Fruit fly (Drosophila melanogaster) whole organism: ENCODE measurements around the gene tweek.

Experiments
- CG8478 ChIP-seq: fragments of >200 bp; optimal IDR thresholded peaks from 2 replicates; lab custom pipeline; 2018; ENCODE audit warnings: inconsistent platforms
- EcR ChIP-seq, 2 experiments: fragments of >200 bp; optimal IDR thresholded peaks; 2 replicates each; lab custom pipeline; 2017; ENCODE audit warnings: missing biosample characterization in 2 of 2, missing genetic modification characterization in 2 of 2, missing genetic modification reagents in 2 of 2

DNA sequence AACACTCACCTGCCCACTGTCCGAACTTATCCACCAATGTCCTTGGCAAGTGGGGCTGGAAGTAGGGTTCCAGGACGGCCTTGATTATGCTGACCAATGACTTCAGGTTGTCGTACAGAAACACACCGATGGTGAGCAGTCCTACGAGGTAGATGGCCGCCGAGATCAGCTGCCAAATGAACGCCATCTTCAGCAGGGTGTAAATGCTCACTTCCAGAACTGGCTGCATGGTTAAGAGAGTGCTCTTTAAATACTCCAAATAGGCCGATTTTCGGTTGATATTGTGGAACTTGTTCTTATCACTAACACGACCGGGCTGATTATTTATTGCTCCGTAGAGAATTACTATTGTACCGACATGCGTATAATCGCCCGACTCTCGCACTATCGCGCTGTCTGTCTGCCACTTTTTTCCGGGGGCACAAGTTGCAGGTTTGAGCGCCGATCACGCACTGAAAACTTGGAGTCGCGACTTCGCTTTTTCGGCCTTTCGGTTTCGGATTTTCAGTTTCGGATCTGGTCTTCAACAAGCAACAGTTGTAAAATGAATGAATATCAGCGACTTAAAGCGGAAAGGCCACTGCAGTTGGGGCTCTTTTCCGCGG, 41.4 kb upstream of the tweek start:
- TF ChIP-seq CG8478 (lab: Kevin White, UChicago) (no peak), EcR (GFP tag; optimal IDR thresholded peaks at IDR 0.05; lab: Kevin White, UChicago) (no peak)
